Worm (Caenorhabditis elegans) whole organism, mixed stage, embryonic: ENCODE results near the gene cwn-2.

ENCODE experiments used
- M03D4.4 ChIP-seq: sonication (generic microtip); optimal IDR thresholded peaks from 2 replicates; lab custom pipeline; 2017; ENCODE audit warnings: mild to moderate bottlenecking, missing genetic modification characterization, missing compliant biosample characterization
- blmp-1 ChIP-seq: fragments of 150-350 bp; optimal IDR thresholded peaks from 2 replicates; lab custom pipeline; 2014; ENCODE audit warnings: missing biosample characterization, missing genetic modification characterization
- ceh-39 ChIP-seq: fragments of 150-350 bp; optimal IDR thresholded peaks from 2 replicates; lab custom pipeline; 2014; ENCODE audit warnings: missing biosample characterization, missing genetic modification characterization
- ceh-43 ChIP-seq: fragments of 200-800 bp; sonication (Bioruptor generic); optimal IDR thresholded peaks from 2 replicates; lab custom pipeline; 2018; ENCODE audit warnings: mild to moderate bottlenecking, missing genetic modification characterization, moderate library complexity, missing compliant biosample characterization
- ceh-83 ChIP-seq: fragments of 200-800 bp; sonication (Bioruptor generic); optimal IDR thresholded peaks from 2 replicates; lab custom pipeline; 2018; ENCODE audit warnings: mild to moderate bottlenecking, missing genetic modification characterization, missing compliant biosample characterization
- ces-1 ChIP-seq: fragments of 150-350 bp; optimal IDR thresholded peaks from 2 replicates; lab custom pipeline; 2014; ENCODE audit warnings: missing biosample characterization, missing genetic modification reagents, missing genetic modification characterization
- cnd-1 ChIP-seq: fragments of 200-800 bp; sonication (Bioruptor generic); optimal IDR thresholded peaks from 2 replicates; lab custom pipeline; 2018; ENCODE audit warnings: mild to moderate bottlenecking, missing genetic modification characterization, missing compliant biosample characterization
- drap-1 ChIP-seq: fragments of 200-800 bp; sonication (Bioruptor generic); optimal IDR thresholded peaks from 3 replicates; lab custom pipeline; 2018; ENCODE audit warnings: mild to moderate bottlenecking, missing genetic modification characterization, missing compliant biosample characterization
- elt-1 ChIP-seq: sonication (generic microtip); optimal IDR thresholded peaks from 2 replicates; lab custom pipeline; 2017; ENCODE audit warnings: missing genetic modification characterization, mild to moderate bottlenecking, missing compliant biosample characterization, antibody characterized with exemption, moderate library complexity, borderline replicate concordance; ENCODE audit not compliant: insufficient read depth
- ham-2 ChIP-seq: fragments of 200-800 bp; sonication (Bioruptor generic); optimal IDR thresholded peaks from 2 replicates; lab custom pipeline; 2018; ENCODE audit warnings: mild to moderate bottlenecking, missing genetic modification characterization, missing compliant biosample characterization
- hlh-1 ChIP-seq: fragments of 150-350 bp; optimal IDR thresholded peaks from 2 replicates; lab custom pipeline; 2014; ENCODE audit warnings: missing biosample characterization, missing genetic modification reagents, missing genetic modification characterization
- lin-13 ChIP-seq: fragments of 150-350 bp; optimal IDR thresholded peaks from 2 replicates; lab custom pipeline; 2014; ENCODE audit warnings: missing biosample characterization, missing genetic modification characterization
- lin-32 ChIP-seq: fragments of 200-800 bp; sonication (Bioruptor generic); optimal IDR thresholded peaks from 2 replicates; lab custom pipeline; 2018; ENCODE audit warnings: mild to moderate bottlenecking, missing genetic modification characterization, missing compliant biosample characterization
- lsy-2 ChIP-seq: fragments of 150-350 bp; optimal IDR thresholded peaks from 2 replicates; lab custom pipeline; 2014; ENCODE audit warnings: missing biosample characterization, missing genetic modification characterization
- mab-5 ChIP-seq: fragments of 150-350 bp; optimal IDR thresholded peaks from 2 replicates; lab custom pipeline; 2014; ENCODE audit warnings: missing biosample characterization, missing genetic modification characterization
- mep-1 ChIP-seq: fragments of 150-350 bp; optimal IDR thresholded peaks from 2 replicates; lab custom pipeline; 2017; ENCODE audit warnings: missing biosample characterization, missing genetic modification reagents, missing genetic modification characterization, inconsistent platforms
- mls-2 ChIP-seq: sonication (generic microtip); optimal IDR thresholded peaks from 2 replicates; lab custom pipeline; 2016; ENCODE audit warnings: mild to moderate bottlenecking, missing genetic modification characterization, moderate library complexity, missing compliant biosample characterization
- nhr-12 ChIP-seq: fragments of 150-350 bp; optimal IDR thresholded peaks from 2 replicates; lab custom pipeline; 2014; ENCODE audit warnings: missing biosample characterization, missing genetic modification characterization
- nhr-2 ChIP-seq: fragments of 150-350 bp; optimal IDR thresholded peaks from 2 replicates; lab custom pipeline; 2014; ENCODE audit warnings: missing biosample characterization, missing genetic modification characterization
- nhr-237 ChIP-seq: fragments of 150-350 bp; optimal IDR thresholded peaks from 2 replicates; lab custom pipeline; 2014; ENCODE audit warnings: missing biosample characterization, missing genetic modification characterization
- nhr-28 ChIP-seq: fragments of 150-350 bp; optimal IDR thresholded peaks from 2 replicates; lab custom pipeline; 2014; ENCODE audit warnings: missing biosample characterization, missing genetic modification characterization
- nhr-76 ChIP-seq: sonication (generic microtip); optimal IDR thresholded peaks from 2 replicates; lab custom pipeline; 2017; ENCODE audit warnings: missing biosample characterization, missing genetic modification characterization
- pha-4 ChIP-seq: fragments of 150-350 bp; optimal IDR thresholded peaks from 2 replicates; lab custom pipeline; 2018; ENCODE audit warnings: missing biosample characterization, missing genetic modification reagents, missing genetic modification characterization
- sem-2 ChIP-seq: fragments of 200-800 bp; sonication (Bioruptor generic); optimal IDR thresholded peaks from 2 replicates; lab custom pipeline; 2018; ENCODE audit warnings: mild to moderate bottlenecking, missing genetic modification characterization, missing compliant biosample characterization
- snpc-4 ChIP-seq: fragments of 150-350 bp; optimal IDR thresholded peaks from 2 replicates; lab custom pipeline; 2014; ENCODE audit warnings: missing biosample characterization, missing genetic modification characterization
- sptf-1 ChIP-seq: sonication (generic microtip); optimal IDR thresholded peaks from 2 replicates; lab custom pipeline; 2017; ENCODE audit warnings: mild to moderate bottlenecking, missing genetic modification characterization, moderate library complexity, missing compliant biosample characterization
- tbx-8 ChIP-seq: fragments of 200-800 bp; sonication (Bioruptor generic); optimal IDR thresholded peaks from 2 replicates; lab custom pipeline; 2018; ENCODE audit warnings: mild to moderate bottlenecking, missing genetic modification characterization, moderate library complexity, missing compliant biosample characterization
- unc-120 ChIP-seq: sonication (generic microtip); optimal IDR thresholded peaks from 2 replicates; lab custom pipeline; 2017; ENCODE audit warnings: missing genetic modification characterization, missing compliant biosample characterization; ENCODE audit not compliant: poor library complexity, severe bottlenecking
- unc-39 ChIP-seq: fragments of 150-350 bp; optimal IDR thresholded peaks from 2 replicates; lab custom pipeline; 2014; ENCODE audit warnings: missing biosample characterization, missing genetic modification characterization
- unc-62 ChIP-seq: fragments of 150-350 bp; optimal IDR thresholded peaks from 2 replicates; lab custom pipeline; 2014; ENCODE audit warnings: missing biosample characterization, missing genetic modification reagents, missing genetic modification characterization
- zip-8 ChIP-seq: fragments of 150-350 bp; optimal IDR thresholded peaks from 2 replicates; lab custom pipeline; 2014; ENCODE audit warnings: missing biosample characterization, missing genetic modification characterization

cwn-2 gene

DNA sequence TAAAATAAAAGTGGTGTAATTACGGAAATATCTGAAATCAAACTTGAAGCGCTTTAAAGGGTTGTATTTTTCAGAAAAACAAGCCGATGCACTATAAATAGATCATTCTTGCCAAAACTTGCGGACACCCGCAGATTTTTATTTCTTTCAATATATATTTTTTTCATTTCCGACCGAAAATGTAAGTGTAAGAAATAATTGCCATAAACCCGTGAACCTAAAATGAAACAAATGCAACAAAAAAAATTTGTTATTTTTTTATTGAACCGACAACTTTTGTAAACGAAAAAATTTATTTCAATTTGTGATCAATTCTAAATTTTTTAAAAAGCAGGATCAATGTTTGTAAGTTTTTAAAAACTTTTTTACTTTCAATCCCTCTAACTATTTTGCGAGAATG, 13.2 kb downstream of the cwn-2 start, which contains the start of gene W01B6.6:
Gene W01B6.6 (plus strand): TSS at position 301 of the 400 bp plus-strand sequence.
- no peak for TF ChIP-seq ceh-39 (tag; lab: Kevin White, UChicago)
- no peak for TF ChIP-seq ceh-83 (GFP tag; lab: Kevin White, UChicago)
- TF ChIP-seq sptf-1 (tag; lab: Kevin White, UChicago): no peak
- no peak for TF ChIP-seq nhr-76 (tag; lab: Kevin White, UChicago)
- TF ChIP-seq nhr-28 (tag; lab: Kevin White, UChicago): no peak
- no peak for TF ChIP-seq lin-32 (GFP tag; lab: Kevin White, UChicago)
- no peak for TF ChIP-seq tbx-8
- TF ChIP-seq elt-1 (tag; lab: Kevin White, UChicago): no peak
- no peak for TF ChIP-seq snpc-4 (tag; lab: Kevin White, UChicago)
- TF ChIP-seq nhr-12 (tag; lab: Kevin White, UChicago): no peak
- no peak for TF ChIP-seq hlh-1 (tag; lab: Kevin White, UChicago)
- TF ChIP-seq pha-4 (tag; lab: Kevin White, UChicago): no peak
- TF ChIP-seq, all 35 proteins: peak for 0

DNA sequence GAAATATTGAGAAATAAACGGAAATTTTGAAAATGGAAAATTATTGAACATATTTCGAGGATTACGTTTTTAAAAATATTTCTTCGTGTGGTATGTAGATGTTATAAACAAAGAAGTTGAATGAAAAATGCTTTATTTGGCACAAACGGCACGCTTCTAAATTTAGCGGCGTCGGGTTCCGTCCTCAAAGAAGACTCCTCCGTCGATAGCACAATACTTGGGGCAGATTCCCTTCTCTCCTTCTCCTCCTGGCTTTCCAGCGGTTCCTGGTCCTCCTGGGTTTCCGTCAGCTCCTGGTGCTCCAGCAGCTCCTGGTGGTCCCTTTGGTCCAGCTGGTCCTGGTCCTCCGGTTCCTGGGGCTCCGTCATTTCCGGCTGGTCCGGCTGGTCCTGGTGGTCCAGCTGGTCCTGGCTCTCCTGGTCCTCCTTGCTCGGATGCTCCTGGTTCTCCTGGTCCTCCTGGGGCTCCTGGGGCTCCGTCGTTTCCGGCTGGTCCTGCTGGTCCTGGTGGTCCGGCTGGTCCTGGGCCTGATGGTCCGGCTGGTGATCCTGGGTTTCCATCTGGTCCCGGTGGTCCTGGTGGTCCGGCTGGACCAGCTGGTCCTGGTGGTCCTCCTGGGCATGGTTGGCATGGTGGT, 16.8 kb downstream of the cwn-2 start, which contains the start of gene W01B6.8:
Gene W01B6.8 (minus strand): TSS at position 51 of the 637 bp plus-strand sequence.
- TF ChIP-seq ces-1 (GFP tag; lab: Kevin White, UChicago) (no peak), sem-2 (GFP tag; lab: Kevin White, UChicago) (no peak), cnd-1 (tag; lab: Kevin White, UChicago) (no peak), hlh-1 (tag; lab: Kevin White, UChicago) (no peak), elt-1 (tag; lab: Kevin White, UChicago) (no peak), drap-1 (no peak), blmp-1 (tag; lab: Kevin White, UChicago) (no peak), unc-39 (tag; lab: Kevin White, UChicago) (no peak), lsy-2 (no peak), zip-8 (tag; lab: Kevin White, UChicago) (no peak), ceh-83 (GFP tag; lab: Kevin White, UChicago) (no peak), snpc-4 (tag; lab: Kevin White, UChicago) (no peak), lin-13 (tag; lab: Kevin White, UChicago) (no peak), nhr-237 (tag; lab: Kevin White, UChicago) (no peak), nhr-76 (tag; lab: Kevin White, UChicago) (no peak), ham-2 (GFP tag; lab: Kevin White, UChicago) (no peak)

DNA sequence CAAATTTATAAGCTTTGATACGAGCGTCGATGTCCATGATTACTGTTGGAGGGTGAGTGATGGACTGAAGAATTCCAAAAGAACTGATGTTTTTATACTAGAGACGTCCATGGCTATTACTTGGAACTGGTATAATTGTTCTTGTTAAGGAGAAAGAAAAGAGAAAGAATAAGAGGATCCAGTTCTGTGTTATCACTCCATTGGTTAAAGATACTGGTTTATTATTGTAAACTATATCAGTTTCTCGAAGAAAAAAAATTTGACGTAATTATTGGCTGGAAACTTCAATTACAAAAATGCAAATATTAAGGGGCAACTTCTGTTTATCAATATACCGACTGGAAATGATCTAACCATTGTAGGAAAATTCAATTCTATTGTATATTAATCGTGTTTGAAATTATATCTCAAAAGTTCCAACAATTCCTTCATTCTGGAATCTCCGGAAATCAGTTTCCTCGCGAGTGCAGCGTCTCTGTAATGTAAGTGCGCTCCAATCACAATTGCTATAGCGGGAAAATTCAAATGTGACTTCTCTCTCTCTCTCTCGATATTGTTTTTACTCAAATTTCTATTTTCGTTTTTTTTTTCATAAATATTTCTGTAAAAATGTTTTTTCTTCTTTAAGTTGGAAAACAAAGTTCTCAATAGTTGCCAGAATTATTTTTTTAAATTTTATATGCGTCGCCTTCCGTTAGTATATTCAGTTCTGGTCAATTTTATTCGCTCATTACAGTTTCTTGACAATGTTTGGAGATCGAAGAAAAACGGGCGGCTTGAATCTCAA, 18.0 kb downstream of the cwn-2 start, which contains the start of the genes col-2 and ndc-80:
Gene col-2 (minus strand): TSS at position 51 of the 787 bp plus-strand sequence.
Gene ndc-80 (plus strand): TSS at position 737 of the 787 bp plus-strand sequence.
- TF ChIP-seq tbx-8: no peak
- TF ChIP-seq sptf-1 (tag; lab: Kevin White, UChicago): no peak
- no peak for TF ChIP-seq nhr-2 (tag; lab: Kevin White, UChicago)
- TF ChIP-seq mls-2 (tag; lab: Kevin White, UChicago): no peak
- no peak for TF ChIP-seq elt-1 (tag; lab: Kevin White, UChicago)
- no peak for TF ChIP-seq snpc-4 (tag; lab: Kevin White, UChicago)
- no peak for TF ChIP-seq cnd-1 (tag; lab: Kevin White, UChicago)
- TF ChIP-seq hlh-1 (tag; lab: Kevin White, UChicago): no peak
- no peak for TF ChIP-seq mep-1 (tag; lab: Kevin White, UChicago)
- no peak for TF ChIP-seq blmp-1 (tag; lab: Kevin White, UChicago)
- TF ChIP-seq unc-39 (tag; lab: Kevin White, UChicago): no peak
- peak; percentile 78 for TF ChIP-seq unc-120 (tag; lab: Kevin White, UChicago)
- TF ChIP-seq lsy-2: peak; percentile 75
- TF ChIP-seq ceh-83 (GFP tag; lab: Kevin White, UChicago): no peak
- no peak for TF ChIP-seq M03D4.4 (tag; lab: Kevin White, UChicago)
- peak; percentile 60 for TF ChIP-seq ces-1 (GFP tag; lab: Kevin White, UChicago)
- no peak for TF ChIP-seq ham-2 (GFP tag; lab: Kevin White, UChicago)
- TF ChIP-seq nhr-12 (tag; lab: Kevin White, UChicago): no peak
- TF ChIP-seq ceh-43 (GFP tag; lab: Kevin White, UChicago): no peak
- TF ChIP-seq nhr-28 (tag; lab: Kevin White, UChicago): no peak
- TF ChIP-seq nhr-237 (tag; lab: Kevin White, UChicago): peak; percentile 65
- TF ChIP-seq pha-4 (tag; lab: Kevin White, UChicago): peak; percentile 44
- no peak for TF ChIP-seq drap-1
- TF ChIP-seq unc-62 (GFP tag; lab: Kevin White, UChicago): peak; percentile 20
- TF ChIP-seq mab-5: no peak
- TF ChIP-seq lin-13 (tag; lab: Kevin White, UChicago): no peak
- TF ChIP-seq ceh-39 (tag; lab: Kevin White, UChicago): peak; percentile 88
